Worm (Caenorhabditis elegans) whole organism, L1 larva: Measurements from ENCODE around the gene F14F9.8.

Source experiments
- ama-1 ChIP-seq: fragments of 150-350 bp; optimal IDR thresholded peaks from 2 replicates; lab custom pipeline; 2014
- ces-1 ChIP-seq: fragments of 150-350 bp; optimal IDR thresholded peaks from 2 replicates; lab custom pipeline; 2014; ENCODE audit warnings: missing biosample characterization, missing genetic modification reagents, missing genetic modification characterization
- efl-3 ChIP-seq: fragments of 200-800 bp; sonication (Bioruptor generic); optimal IDR thresholded peaks from 2 replicates; lab custom pipeline; 2018; ENCODE audit warnings: mild to moderate bottlenecking, missing genetic modification characterization, missing compliant biosample characterization
- fkh-10 ChIP-seq: sonication (generic microtip); optimal IDR thresholded peaks from 2 replicates; lab custom pipeline; 2017; ENCODE audit warnings: missing biosample characterization, missing genetic modification reagents, missing genetic modification characterization
- fkh-8 ChIP-seq: sonication (generic microtip); optimal IDR thresholded peaks from 2 replicates; lab custom pipeline; 2016; ENCODE audit warnings: mild to moderate bottlenecking, missing genetic modification characterization, missing compliant biosample characterization
- fos-1 ChIP-seq: fragments of 150-350 bp; optimal IDR thresholded peaks from 2 replicates; lab custom pipeline; 2014; ENCODE audit warnings: missing biosample characterization, missing genetic modification characterization
- mep-1 ChIP-seq: fragments of 150-350 bp; optimal IDR thresholded peaks from 2 replicates; lab custom pipeline; 2014; ENCODE audit warnings: missing biosample characterization, missing genetic modification characterization
- nhr-11 ChIP-seq: fragments of 150-350 bp; optimal IDR thresholded peaks from 2 replicates; lab custom pipeline; 2014; ENCODE audit warnings: missing biosample characterization, missing genetic modification characterization
- nhr-237 ChIP-seq: fragments of 150-350 bp; optimal IDR thresholded peaks from 2 replicates; lab custom pipeline; 2014; ENCODE audit warnings: missing biosample characterization, missing genetic modification characterization
- nhr-76 ChIP-seq: sonication (generic microtip); optimal IDR thresholded peaks from 2 replicates; lab custom pipeline; 2017; ENCODE audit warnings: missing biosample characterization, missing genetic modification characterization
- skn-1 ChIP-seq: fragments of 150-350 bp; optimal IDR thresholded peaks from 2 replicates; lab custom pipeline; 2014; ENCODE audit warnings: missing biosample characterization, missing genetic modification characterization
- zag-1 ChIP-seq: fragments of 150-350 bp; optimal IDR thresholded peaks from 2 replicates; lab custom pipeline; 2014; ENCODE audit warnings: missing biosample characterization, missing genetic modification characterization
- ztf-11 ChIP-seq, 2 experiments: sonication (generic microtip); optimal IDR thresholded peaks; 2 replicates each; lab custom pipeline; 2016 to 2017; ENCODE audit warnings: missing genetic modification characterization in 2 of 2, missing biosample characterization in 1 of 2, missing compliant biosample characterization in 1 of 2

- TF ChIP-seq efl-3, result no peak
- no peak for TF ChIP-seq zag-1
- no peak for TF ChIP-seq nhr-76 (tag; lab: Kevin White, UChicago)
- TF ChIP-seq ama-1 (lab: Kevin White, UChicago), result no peak
- TF ChIP-seq fkh-10, result no peak
- TF ChIP-seq nhr-11, result no peak
- no peak for TF ChIP-seq fkh-8 (tag; lab: Kevin White, UChicago)
- TF ChIP-seq fos-1 (tag; lab: Kevin White, UChicago), result no peak
- no peak for TF ChIP-seq nhr-237 (tag; lab: Kevin White, UChicago)
- TF ChIP-seq mep-1 (tag; lab: Kevin White, UChicago), result no peak
- TF ChIP-seq ces-1, result no peak
- TF ChIP-seq skn-1, result no peak
- TF ChIP-seq ztf-11 (tag; optimal IDR thresholded peaks at IDR 0.05; lab: Kevin White, UChicago), result no peak
Observed at ce11 chrV:5119679-5120078, 10.4 kb upstream of the F14F9.8 start, which contains the start of gene sid-1.
